Fruit fly (Drosophila melanogaster): ENCODE measurements around the gene CG13847.

The CG13847 gene

DNA sequence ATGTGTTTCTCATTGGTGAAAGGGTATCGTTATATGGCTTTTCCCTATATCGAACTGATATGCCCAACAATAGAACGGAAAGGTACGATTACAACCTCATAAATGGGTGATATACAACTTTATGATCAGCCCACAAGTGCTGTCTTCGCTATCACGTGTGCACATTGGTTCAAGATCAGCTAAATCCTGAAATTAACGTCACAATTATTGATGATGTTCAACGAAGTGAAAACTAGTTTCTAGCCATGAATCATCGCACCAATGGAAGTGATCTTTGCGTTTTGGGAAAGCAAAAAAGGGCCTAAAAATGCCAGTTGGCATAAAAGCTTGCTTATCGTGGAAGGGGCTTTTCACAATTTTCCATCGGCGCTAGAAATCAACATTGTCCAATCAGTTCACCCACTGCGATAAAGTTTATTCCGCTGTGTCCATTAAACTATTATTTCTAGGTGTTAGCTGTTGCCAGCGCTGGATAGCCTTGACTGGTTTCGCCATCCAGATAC lies 28.7 kb upstream of the CG13847 start, which contains the start of gene CG7054 (continued):
- TF ChIP-seq CG17359 (tag; optimal IDR thresholded peaks at IDR 0.05) (no peak), ind (GFP tag; optimal IDR thresholded peaks at IDR 0.05) (no peak), Side (GFP tag; optimal IDR thresholded peaks at IDR 0.05) (no peak), NK7.1 (GFP tag; optimal IDR thresholded peaks at IDR 0.05) (no peak), chn (GFP tag; optimal IDR thresholded peaks at IDR 0.05) (no peak), CG14441 (GFP tag; IDR thresholded peaks at IDR 0.05) (no peak), CG7372 (GFP tag; IDR thresholded peaks at IDR 0.05) (0 out of 2 replicates have a peak, but pooled peaks have one; percentile 38), dmrt99B (tag; optimal IDR thresholded peaks at IDR 0.05) (no peak), CG7928 (GFP tag; optimal IDR thresholded peaks at IDR 0.05) (no peak)

DNA sequence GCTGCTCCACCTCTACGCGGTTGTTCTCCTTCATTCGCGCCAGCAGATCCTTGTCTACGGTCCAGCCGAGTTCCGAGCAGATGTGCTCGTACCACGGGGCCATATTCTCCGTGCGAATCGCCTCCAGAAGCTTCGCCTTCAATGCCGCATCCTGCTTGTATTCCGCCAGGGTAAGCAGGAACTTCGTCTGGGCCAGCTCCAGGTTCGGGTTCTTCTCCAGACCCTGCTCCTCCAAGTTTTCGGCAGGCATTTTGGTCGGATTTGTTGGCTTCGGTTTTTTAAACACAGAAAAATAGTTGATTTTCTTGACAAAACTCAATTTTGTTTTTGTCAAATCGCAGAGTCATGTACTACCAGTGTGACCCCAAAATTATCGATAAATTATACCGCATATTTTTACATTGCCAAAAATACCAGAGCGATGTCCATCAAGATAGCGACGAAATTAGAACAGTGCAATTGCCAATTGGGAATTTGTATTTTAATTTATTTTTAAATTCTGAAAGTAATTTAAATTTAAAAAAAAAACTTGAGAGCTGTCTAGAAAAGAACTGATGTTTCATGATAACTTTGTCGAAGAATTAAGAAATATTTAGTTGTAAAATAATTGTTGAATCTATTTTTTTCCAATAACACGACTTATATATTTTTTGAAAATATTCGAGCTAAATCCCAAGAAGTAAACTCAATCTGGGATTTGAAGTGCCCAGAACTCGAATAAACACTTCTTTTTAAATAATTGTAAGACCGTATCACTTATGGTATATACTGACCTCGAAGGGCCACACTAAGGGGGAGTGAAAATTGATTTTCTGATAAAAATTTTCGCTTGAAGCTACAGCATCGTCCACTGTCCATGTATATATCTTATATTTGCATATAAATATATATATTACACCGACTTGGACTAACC lies 26.0 kb upstream of the CG13847 start, which contains the start of the genes Rpn7 and AP-2mu:
Gene Rpn7 (minus strand): TSS at position 382 of the 913 bp plus-strand sequence.
Gene AP-2mu (plus strand): TSS at position 783 of the 913 bp plus-strand sequence.
- TF ChIP-seq nmo (GFP tag; optimal IDR thresholded peaks at IDR 0.05) (peak; percentile 53), CG11398 (GFP tag; optimal IDR thresholded peaks at IDR 0.05) (no peak), Ada2b (GFP tag; IDR thresholded peaks at IDR 0.05) (no peak), CG9797 (GFP tag; optimal IDR thresholded peaks at IDR 0.05) (peak; percentile 75), CG11504 (tag; optimal IDR thresholded peaks at IDR 0.05) (no peak), CG11093 (GFP tag; IDR thresholded peaks at IDR 0.05) (no peak), luna (GFP tag; optimal IDR thresholded peaks at IDR 0.05) (no peak), CG1529 (GFP tag; optimal IDR thresholded peaks at IDR 0.05) (no peak), CG7357 (GFP tag; IDR thresholded peaks at IDR 0.05) (no peak), CG5245 (GFP tag; optimal IDR thresholded peaks at IDR 0.05) (no peak), CG11085 (GFP tag; IDR thresholded peaks at IDR 0.05) (no peak), CG13123 (GFP tag; optimal IDR thresholded peaks at IDR 0.05) (no peak), abd-A (tag; optimal IDR thresholded peaks at IDR 0.05) (no peak), stwl (tag; optimal IDR thresholded peaks at IDR 0.05) (peak; percentile 54), Xbp1 (GFP tag; optimal IDR thresholded peaks at IDR 0.05) (peak; percentile 30), CG42726 (GFP tag; IDR thresholded peaks at IDR 0.05; ENCODE audit: partially characterized antibody) (no peak), CG9215 (GFP tag; IDR thresholded peaks at IDR 0.05) (no peak), CG13287 (GFP tag; IDR thresholded peaks at IDR 0.05; ENCODE audit: partially characterized antibody) (no peak; the same call in 1 of the 2 replicates), CG9876 (GFP tag; optimal IDR thresholded peaks at IDR 0.05) (no peak), hb (GFP tag; IDR thresholded peaks at IDR 0.05; ENCODE audit: partially characterized antibody) (no peak), shn (GFP tag; optimal IDR thresholded peaks at IDR 0.05) (no peak), CG15696 (tag; optimal IDR thresholded peaks at IDR 0.05) (no peak), CG8388 (GFP tag; optimal IDR thresholded peaks at IDR 0.05) (no peak), row (GFP tag; IDR thresholded peaks at IDR 0.05) (peak; percentile 28; the same call in 1 of the 3 replicates), otp (GFP tag; IDR thresholded peaks at IDR 0.05) (no peak), repo (GFP tag; optimal IDR thresholded peaks at IDR 0.05) (no peak), Rx (GFP tag; IDR thresholded peaks at IDR 0.05) (no peak), Hmx (GFP tag; optimal IDR thresholded peaks at IDR 0.05) (no peak), CG4360 (GFP tag; IDR thresholded peaks at IDR 0.05) (no peak), wek (GFP tag; optimal IDR thresholded peaks at IDR 0.05) (no peak), zen2 (GFP tag; IDR thresholded peaks at IDR 0.05; ENCODE audit: partially characterized antibody) (no peak), cad (GFP tag; optimal IDR thresholded peaks at IDR 0.05) (no peak), CG11696 (GFP tag; IDR thresholded peaks at IDR 0.05) (no peak), CkIIα-i1 (GFP tag; IDR thresholded peaks at IDR 0.05) (no peak), corto (GFP tag; optimal IDR thresholded peaks at IDR 0.05) (no peak), peb (GFP tag; IDR thresholded peaks at IDR 0.05) (no peak), CG18599 (GFP tag; optimal IDR thresholded peaks at IDR 0.05) (no peak), unpg (GFP tag; optimal IDR thresholded peaks at IDR 0.05) (no peak), Xrp1 (GFP tag; IDR thresholded peaks at IDR 0.05) (no peak)

All from whole organism, embryonic.